Worm (Caenorhabditis elegans): ENCODE results near the gene tmem-231.
A peak's percentile ranks its signal among the peaks of the same experiment; 100 is the strongest.

The tmem-231 gene

ce11 chrIV:8428492-8428891, 1.9 kb downstream of the tmem-231 start (continued):
- no peak for TF ChIP-seq hlh-26 (GFP tag; conservative IDR thresholded peaks at IDR 0.05)
- TF ChIP-seq tbx-9 (tag; optimal IDR thresholded peaks at IDR 0.05; ENCODE audit: borderline replicate concordance) = peak; percentile 46
- TF ChIP-seq fkh-3 (tag; optimal IDR thresholded peaks at IDR 0.05) = peak; percentile 59
- peak; percentile 74 for TF ChIP-seq ets-4 (GFP tag; optimal IDR thresholded peaks at IDR 0.05)
- peak; percentile 70 for TF ChIP-seq somi-1 (GFP tag; optimal IDR thresholded peaks at IDR 0.05)
- TF ChIP-seq K12H6.12 (tag; optimal IDR thresholded peaks at IDR 0.05) = peak; percentile 66
- peak; percentile 60; the same call in 1 of the 2 replicates for TF ChIP-seq ztf-25 (GFP tag; IDR thresholded peaks at IDR 0.05)
- TF ChIP-seq mes-4 (tag; optimal IDR thresholded peaks at IDR 0.05) = peak; percentile 83
- TF ChIP-seq unc-62 (GFP tag; optimal IDR thresholded peaks at IDR 0.05) = no peak
- TF ChIP-seq hmg-20 (GFP tag; IDR thresholded peaks at IDR 0.05) = peak; percentile 54; the same call in 1 of the 2 replicates
- TF ChIP-seq mcd-1 (GFP tag; IDR thresholded peaks at IDR 0.05) = peak; percentile 84
- peak; percentile 98 for TF ChIP-seq B0336.3 (GFP tag; IDR thresholded peaks at IDR 0.05)
- no peak for TF ChIP-seq dpl-1 (GFP tag; optimal IDR thresholded peaks at IDR 0.05)
- peak; percentile 99 for TF ChIP-seq snpc-4 (GFP tag; optimal IDR thresholded peaks at IDR 0.05)
- peak; percentile 99 to 100 (median 99) for TF ChIP-seq snpc-4 (tag; optimal IDR thresholded peaks at IDR 0.05)
- peak; percentile 56 for TF ChIP-seq hrde-1 (tag; optimal IDR thresholded peaks at IDR 0.05; ENCODE audit: borderline replicate concordance)
- no peak for TF ChIP-seq mxl-1 (tag; optimal IDR thresholded peaks at IDR 0.05)
- no peak for TF ChIP-seq dpff-1 (tag; optimal IDR thresholded peaks at IDR 0.05)
- peak; percentile 74 for TF ChIP-seq F39B2.1 (GFP tag; IDR thresholded peaks at IDR 0.05)
- TF ChIP-seq cebp-1 (GFP tag; IDR thresholded peaks at IDR 0.05) = no peak
- no peak for TF ChIP-seq cebp-1 (tag; optimal IDR thresholded peaks at IDR 0.05)
- peak; percentile 95 for TF ChIP-seq nfyb-1 (GFP tag; IDR thresholded peaks at IDR 0.05)
- no peak for TF ChIP-seq nfya-1 (tag; optimal IDR thresholded peaks at IDR 0.05; ENCODE audit: borderline replicate concordance, insufficient read depth)
- TF ChIP-seq B0261.1 (tag; optimal IDR thresholded peaks at IDR 0.05) = peak; percentile 41
- peak; percentile 82 for TF ChIP-seq nhr-80 (tag; optimal IDR thresholded peaks at IDR 0.05)
- peak; percentile 91 for TF ChIP-seq attf-6 (GFP tag; IDR thresholded peaks at IDR 0.05)
- TF ChIP-seq bed-1 (GFP tag; IDR thresholded peaks at IDR 0.05) = no peak
- peak; percentile 87 for TF ChIP-seq Y53G8AR.9 (GFP tag; conservative IDR thresholded peaks at IDR 0.05)
- no peak for TF ChIP-seq nhr-179 (tag; optimal IDR thresholded peaks at IDR 0.05)
- TF ChIP-seq C17E4.6 (GFP tag; IDR thresholded peaks at IDR 0.05) = peak; percentile 95
- TF ChIP-seq ztf-26 (tag; optimal IDR thresholded peaks at IDR 0.05) = peak; percentile 77
- peak; percentile 88 for TF ChIP-seq madf-3 (GFP tag; IDR thresholded peaks at IDR 0.05)
- TF ChIP-seq ztf-6 (GFP tag; IDR thresholded peaks at IDR 0.05) = no peak
- TF ChIP-seq Y67H2A.10 (GFP tag; conservative IDR thresholded peaks at IDR 0.05) = 0 out of 2 replicates have a peak, but pooled peaks have one; percentile 39
- TF ChIP-seq F57C9.4 (tag; optimal IDR thresholded peaks at IDR 0.05) = no peak
- TF ChIP-seq F10E7.11 (tag; optimal IDR thresholded peaks at IDR 0.05) = peak; percentile 59
- peak; percentile 95 for TF ChIP-seq snpc-1.3 (tag; optimal IDR thresholded peaks at IDR 0.05; ENCODE audit: insufficient read depth)
- 0 out of 2 replicates have a peak, but pooled peaks have one; percentile 25 for TF ChIP-seq C06A6.2 (GFP tag; conservative IDR thresholded peaks at IDR 0.05)

- peak; percentile 15 for TF ChIP-seq K12H6.12 (tag; optimal IDR thresholded peaks at IDR 0.05)
- peak; percentile 0 for TF ChIP-seq ztf-22 (GFP tag; optimal IDR thresholded peaks at IDR 0.05)
- peak; percentile 44 for TF ChIP-seq ztf-26 (tag; optimal IDR thresholded peaks at IDR 0.05)
- TF ChIP-seq sdz-38 (tag; optimal IDR thresholded peaks at IDR 0.05) = no peak
- TF ChIP-seq tbp1 (GFP tag; optimal IDR thresholded peaks at IDR 0.05) = peak; percentile 54
- TF ChIP-seq cebp-2 (GFP tag; IDR thresholded peaks at IDR 0.05) = peak; percentile 69; the same call in 1 of the 2 replicates
- TF ChIP-seq snpc-1.3 (tag; optimal IDR thresholded peaks at IDR 0.05; ENCODE audit: insufficient read depth) = peak; percentile 5
- TF ChIP-seq athp-1 (tag; optimal IDR thresholded peaks at IDR 0.05) = peak; percentile 55
- 0 out of 2 replicates have a peak, but pooled peaks have one; percentile 34 for TF ChIP-seq F39B2.1 (GFP tag; IDR thresholded peaks at IDR 0.05)
- peak; percentile 48; the same call in 1 of the 2 replicates for TF ChIP-seq F33H1.4 (GFP tag; IDR thresholded peaks at IDR 0.05)
- TF ChIP-seq rcor-1 (GFP tag; IDR thresholded peaks at IDR 0.05) = peak; percentile 64
- 0 out of 2 replicates have a peak, but pooled peaks have one; percentile 14 for TF ChIP-seq ztf-25 (GFP tag; IDR thresholded peaks at IDR 0.05)
- peak; percentile 34 for TF ChIP-seq K11D2.4 (GFP tag; IDR thresholded peaks at IDR 0.05)
- TF ChIP-seq ceh-79 (tag; optimal IDR thresholded peaks at IDR 0.05) = no peak
- TF ChIP-seq snpc-4 (GFP tag; optimal IDR thresholded peaks at IDR 0.05) = no peak
- peak in 3 of 4 experiments; percentile 33 to 77 (median 76) for TF ChIP-seq snpc-4 (tag; optimal IDR thresholded peaks at IDR 0.05)
Observed at ce11 chrIV:8431567-8432458, 5.2 kb downstream of the tmem-231 start.

Data from whole organism, young adult.